Worm (Caenorhabditis elegans) whole organism, young adult: ENCODE results near the gene D1044.6.
A peak's percentile ranks its signal among the peaks of the same experiment; 100 is the strongest.

Source experiments
- C17E4.6 ChIP-seq: fragments of 200-800 bp; sonication (Bioruptor generic); IDR thresholded peaks from 2 replicates; pipeline ENCODE4 v1.3.6; 2022; ENCODE audit warnings: missing genetic modification reagents, missing genetic modification characterization, missing compliant biosample characterization
- F22D6.2 ChIP-seq: sonication (generic microtip); optimal IDR thresholded peaks from 2 replicates; lab custom pipeline; 2016; ENCODE audit warnings: mild to moderate bottlenecking, missing genetic modification characterization, missing compliant biosample characterization
- F23B12.7 ChIP-seq: sonication (generic microtip); optimal IDR thresholded peaks from 2 replicates; lab custom pipeline; 2017; ENCODE audit warnings: missing genetic modification characterization, mild to moderate bottlenecking, missing compliant biosample characterization, antibody characterized with exemption, moderate library complexity; ENCODE audit not compliant: insufficient read depth
- F33H1.4 ChIP-seq: fragments of 200-800 bp; sonication (Bioruptor generic); IDR thresholded peaks from 2 replicates; pipeline ENCODE4 v1.3.6; 2022; ENCODE audit warnings: missing genetic modification reagents, missing genetic modification characterization, missing compliant biosample characterization
- F37B4.10 ChIP-seq: fragments of 200-800 bp; sonication (Bioruptor generic); IDR thresholded peaks from 2 replicates; pipeline ENCODE4 v1.3.6; 2022; ENCODE audit warnings: missing genetic modification characterization, missing compliant biosample characterization
- F39B2.1 ChIP-seq: fragments of 200-800 bp; sonication (Bioruptor generic); IDR thresholded peaks from 2 replicates; pipeline ENCODE4 v1.3.6; 2022; ENCODE audit warnings: missing genetic modification reagents, missing genetic modification characterization, missing compliant biosample characterization
- F55B11.4 ChIP-seq: sonication (generic microtip); optimal IDR thresholded peaks from 2 replicates; lab custom pipeline; 2016; ENCODE audit warnings: missing compliant biosample characterization, missing genetic modification characterization, borderline replicate concordance; ENCODE audit not compliant: insufficient read depth
- F57A8.1 ChIP-seq: fragments of 200-800 bp; sonication (Bioruptor generic); optimal IDR thresholded peaks from 2 replicates; lab custom pipeline; 2018; ENCODE audit warnings: mild to moderate bottlenecking, missing genetic modification characterization, moderate library complexity, missing compliant biosample characterization
- K11D2.4 ChIP-seq: fragments of 200-800 bp; sonication (Bioruptor generic); IDR thresholded peaks from 2 replicates; pipeline ENCODE4 v1.3.6; 2022; ENCODE audit warnings: missing genetic modification reagents, missing genetic modification characterization, missing compliant biosample characterization
- Y53F4B.3 ChIP-seq: fragments of 200-800 bp; sonication (Bioruptor generic); IDR thresholded peaks from 2 replicates; pipeline ENCODE4 v1.3.6; 2022; ENCODE audit warnings: missing genetic modification reagents, missing genetic modification characterization, missing compliant biosample characterization
- Y53G8AR.9 ChIP-seq: fragments of 200-800 bp; sonication (Bioruptor generic); conservative IDR thresholded peaks from 2 replicates; pipeline ENCODE4 v1.3.6; 2022; ENCODE audit warnings: missing genetic modification reagents, missing genetic modification characterization, missing compliant biosample characterization
- Y56A3A.18 ChIP-seq: fragments of 200-800 bp; sonication (Bioruptor generic); IDR thresholded peaks from 2 replicates; pipeline ENCODE4 v1.3.6; 2022; ENCODE audit warnings: missing genetic modification reagents, missing genetic modification characterization, missing compliant biosample characterization
- ZK185.1 ChIP-seq: sonication (generic microtip); optimal IDR thresholded peaks from 2 replicates; lab custom pipeline; 2016; ENCODE audit warnings: mild to moderate bottlenecking, missing genetic modification characterization, missing compliant biosample characterization; ENCODE audit not compliant: poor library complexity, severe bottlenecking
- ama-1 ChIP-seq, 3 experiments: fragments of 150-350 bp in 1 of 3; sonication (generic microtip) in 2 of 3; optimal IDR thresholded peaks; 2 replicates each; lab custom pipeline; 2014 to 2018; ENCODE audit warnings: missing biosample characterization in 2 of 3, missing genetic modification characterization in 2 of 3, missing genetic modification reagents in 2 of 3
- aptf-3 ChIP-seq: fragments of 200-800 bp; sonication (Bioruptor generic); IDR thresholded peaks from 2 replicates; pipeline ENCODE4 v1.3.6; 2022; ENCODE audit warnings: missing genetic modification characterization, missing compliant biosample characterization
- athp-1 ChIP-seq: sonication (generic microtip); optimal IDR thresholded peaks from 2 replicates; lab custom pipeline; 2017; ENCODE audit warnings: mild to moderate bottlenecking, missing genetic modification characterization, missing compliant biosample characterization
- attf-3 ChIP-seq: fragments of 200-800 bp; sonication (Bioruptor generic); conservative IDR thresholded peaks from 2 replicates; pipeline ENCODE4 v1.3.6; 2022; ENCODE audit warnings: missing genetic modification reagents, missing genetic modification characterization, missing compliant biosample characterization
- bed-1 ChIP-seq: fragments of 200-800 bp; sonication (Bioruptor generic); IDR thresholded peaks from 2 replicates; pipeline ENCODE4 v1.3.6; 2022; ENCODE audit warnings: missing genetic modification reagents, missing genetic modification characterization, missing compliant biosample characterization
- ceh-100 ChIP-seq: fragments of 200-800 bp; sonication (Bioruptor generic); IDR thresholded peaks from 2 replicates; pipeline ENCODE4 v1.3.6; 2022; ENCODE audit warnings: missing genetic modification reagents, missing genetic modification characterization, missing compliant biosample characterization
- ceh-79 ChIP-seq: sonication (generic microtip); optimal IDR thresholded peaks from 2 replicates; lab custom pipeline; 2017; ENCODE audit warnings: mild to moderate bottlenecking, missing genetic modification characterization, missing compliant biosample characterization
- die-1 ChIP-seq: sonication (generic microtip); optimal IDR thresholded peaks from 2 replicates; lab custom pipeline; 2016; ENCODE audit warnings: missing genotype, mild to moderate bottlenecking, missing genetic modification characterization, missing compliant biosample characterization
- efl-1 ChIP-seq: fragments of 150-350 bp; optimal IDR thresholded peaks from 2 replicates; lab custom pipeline; 2014; ENCODE audit warnings: missing biosample characterization, missing genetic modification reagents, missing genetic modification characterization
- ekl-4 ChIP-seq: fragments of 200-800 bp; sonication (Bioruptor generic); IDR thresholded peaks from 2 replicates; pipeline ENCODE4 v1.3.6; 2022; ENCODE audit warnings: missing genetic modification reagents, missing genetic modification characterization, missing compliant biosample characterization
- hlh-26 ChIP-seq: fragments of 200-800 bp; sonication (Bioruptor generic); conservative IDR thresholded peaks from 2 replicates; pipeline ENCODE4 v1.3.6; 2022; ENCODE audit warnings: missing genetic modification reagents, missing genetic modification characterization, missing compliant biosample characterization
- hmg-1.2 ChIP-seq: fragments of 200-800 bp; sonication (Bioruptor generic); IDR thresholded peaks from 2 replicates; pipeline ENCODE4 v1.3.6; 2022; ENCODE audit warnings: missing genetic modification reagents, missing genetic modification characterization, missing compliant biosample characterization
- lag-1 ChIP-seq: fragments of 200-800 bp; sonication (Bioruptor generic); IDR thresholded peaks from 2 replicates; pipeline ENCODE4 v1.3.6; 2022; ENCODE audit warnings: missing genetic modification reagents, missing genetic modification characterization, missing compliant biosample characterization
- let-607 ChIP-seq, 2 experiments: fragments of 200-800 bp in 1 of 2; sonication (Bioruptor generic) in 1 of 2; sonication (generic microtip) in 1 of 2; optimal IDR thresholded peaks; 2 replicates each; lab custom pipeline; 2016 to 2018; ENCODE audit warnings: mild to moderate bottlenecking in 2 of 2, missing compliant biosample characterization in 2 of 2, missing genetic modification characterization in 2 of 2, moderate library complexity in 2 of 2, missing genotype in 1 of 2
- lin-26 ChIP-seq: fragments of 200-800 bp; sonication (Bioruptor generic); IDR thresholded peaks from 2 replicates; pipeline ENCODE4 v1.3.6; 2022; ENCODE audit warnings: missing genetic modification reagents, missing genetic modification characterization, missing compliant biosample characterization
- lir-1 ChIP-seq: fragments of 200-800 bp; sonication (Bioruptor generic); conservative IDR thresholded peaks from 2 replicates; pipeline ENCODE4 v1.3.6; 2022; ENCODE audit warnings: missing genetic modification reagents, missing genetic modification characterization, missing compliant biosample characterization
- lsy-27 ChIP-seq: sonication (generic microtip); optimal IDR thresholded peaks from 2 replicates; lab custom pipeline; 2017; ENCODE audit warnings: missing genetic modification characterization, mild to moderate bottlenecking, missing compliant biosample characterization, antibody characterized with exemption, missing genotype, borderline replicate concordance; ENCODE audit not compliant: insufficient read depth
- madf-10 ChIP-seq: sonication (generic microtip); optimal IDR thresholded peaks from 2 replicates; lab custom pipeline; 2016; ENCODE audit warnings: mild to moderate bottlenecking, missing genetic modification characterization, missing compliant biosample characterization
- mel-28 ChIP-seq: sonication (generic microtip); optimal IDR thresholded peaks from 2 replicates; lab custom pipeline; 2016; ENCODE audit warnings: borderline replicate concordance, mild to moderate bottlenecking, missing genetic modification characterization, missing compliant biosample characterization
- mes-4 ChIP-seq: sonication (generic microtip); optimal IDR thresholded peaks from 2 replicates; lab custom pipeline; 2016; ENCODE audit warnings: missing genotype, missing genetic modification characterization, missing compliant biosample characterization
- nhr-120 ChIP-seq: fragments of 200-800 bp; sonication (Bioruptor generic); IDR thresholded peaks from 2 replicates; pipeline ENCODE4 v1.3.6; 2022; ENCODE audit warnings: missing genetic modification characterization, missing compliant biosample characterization
- pbrm-1 ChIP-seq: fragments of 200-800 bp; sonication (Bioruptor generic); IDR thresholded peaks from 2 replicates; pipeline ENCODE4 v1.3.6; 2022; ENCODE audit warnings: missing genetic modification reagents, missing genetic modification characterization, missing compliant biosample characterization
- rec-8 ChIP-seq, 2 experiments: sonication (generic microtip); optimal IDR thresholded peaks; 2 replicates each; lab custom pipeline; 2016; ENCODE audit warnings: mild to moderate bottlenecking in 2 of 2, missing genetic modification characterization in 2 of 2, missing genetic modification reagents in 2 of 2, missing genotype in 2 of 2, missing biosample characterization in 1 of 2, missing compliant biosample characterization in 1 of 2, moderate library complexity in 1 of 2
- rpc-1 ChIP-seq, 2 experiments: fragments of 150-350 bp in 1 of 2; sonication (generic microtip) in 1 of 2; optimal IDR thresholded peaks; 2 replicates each; lab custom pipeline; 2014 to 2018; ENCODE audit warnings: missing biosample characterization in 1 of 2, missing genetic modification characterization in 1 of 2, missing genetic modification reagents in 1 of 2, missing genotype in 1 of 2
- snpc-1.1 ChIP-seq: sonication (generic microtip); optimal IDR thresholded peaks from 2 replicates; lab custom pipeline; 2017; ENCODE audit warnings: missing genetic modification characterization, mild to moderate bottlenecking, missing compliant biosample characterization, antibody characterized with exemption, moderate library complexity, missing genotype, missing genetic modification reagents; ENCODE audit not compliant: insufficient read depth
- snpc-4 ChIP-seq, 5 experiments: fragments of 150-350 bp in 1 of 5; sonication (generic microtip) in 4 of 5; optimal IDR thresholded peaks; 2 replicates each; lab custom pipeline; 2014 to 2018; ENCODE audit warnings: missing genetic modification characterization in 5 of 5, missing biosample characterization in 3 of 5, antibody characterized with exemption in 2 of 5, mild to moderate bottlenecking in 2 of 5, missing compliant biosample characterization in 2 of 5, missing genotype in 2 of 5, moderate library complexity in 2 of 5, missing genetic modification reagents in 1 of 5
- somi-1 ChIP-seq: fragments of 200-800 bp; sonication (Bioruptor generic); optimal IDR thresholded peaks from 2 replicates; lab custom pipeline; 2018; ENCODE audit warnings: mild to moderate bottlenecking, missing genetic modification characterization, missing compliant biosample characterization
- sptf-2 ChIP-seq: fragments of 200-800 bp; sonication (Bioruptor generic); optimal IDR thresholded peaks from 2 replicates; lab custom pipeline; 2018; ENCODE audit warnings: mild to moderate bottlenecking, missing genetic modification characterization, missing compliant biosample characterization
- unc-130 ChIP-seq: sonication (generic microtip); optimal IDR thresholded peaks from 2 replicates; lab custom pipeline; 2016; ENCODE audit warnings: missing genetic modification reagents, missing genetic modification characterization, missing compliant biosample characterization
- xnd-1 ChIP-seq: sonication (generic microtip); optimal IDR thresholded peaks from 2 replicates; lab custom pipeline; 2016; ENCODE audit warnings: missing genotype, missing genetic modification reagents, missing genetic modification characterization, missing compliant biosample characterization
- ztf-18 ChIP-seq: sonication (generic microtip); optimal IDR thresholded peaks from 2 replicates; lab custom pipeline; 2016; ENCODE audit warnings: missing genotype, mild to moderate bottlenecking, missing genetic modification characterization, missing compliant biosample characterization
- ztf-25 ChIP-seq: fragments of 200-800 bp; sonication (Bioruptor generic); IDR thresholded peaks from 2 replicates; pipeline ENCODE4 v1.3.6; 2022; ENCODE audit warnings: missing genetic modification reagents, missing genetic modification characterization, missing compliant biosample characterization
- ztf-26 ChIP-seq: sonication (generic microtip); optimal IDR thresholded peaks from 2 replicates; lab custom pipeline; 2017; ENCODE audit warnings: missing genetic modification characterization, missing compliant biosample characterization
- ztf-28 ChIP-seq: fragments of 200-800 bp; sonication (Bioruptor generic); IDR thresholded peaks from 2 replicates; pipeline ENCODE4 v1.3.6; 2022; ENCODE audit warnings: missing genetic modification reagents, missing genetic modification characterization, missing compliant biosample characterization

The D1044.6 gene

ce11 chrIII:5553098-5553497, 10.1 kb upstream of the D1044.6 start (continued):
- TF ChIP-seq unc-130 (no peak), Y53G8AR.9 (GFP tag; lab: Robert Waterston, UW) (peak; percentile 55; the same call in 1 of the 2 replicates), Y53F4B.3 (no peak), sptf-2 (GFP tag; lab: Kevin White, UChicago) (no peak), rpc-1 (optimal IDR thresholded peaks at IDR 0.05; lab: Kevin White, UChicago) (no peak), rpc-1 (tag; optimal IDR thresholded peaks at IDR 0.05; lab: Kevin White, UChicago) (no peak), Y56A3A.18 (GFP tag; lab: Robert Waterston, UW) (no peak), ztf-28 (no peak), mel-28 (no peak), ZK185.1 (tag; lab: Kevin White, UChicago) (no peak), somi-1 (no peak), F55B11.4 (tag; lab: Kevin White, UChicago) (no peak), bed-1 (no peak), C17E4.6 (GFP tag; lab: Robert Waterston, UW) (no peak), die-1 (tag; lab: Kevin White, UChicago) (no peak), pbrm-1 (GFP tag; lab: Robert Waterston, UW) (no peak), aptf-3 (GFP tag; lab: Robert Waterston, UW) (no peak), snpc-4 (GFP tag; optimal IDR thresholded peaks at IDR 0.05; lab: Kevin White, UChicago) (no peak), snpc-4 (tag; optimal IDR thresholded peaks at IDR 0.05; lab: Kevin White, UChicago) (no peak), mes-4 (tag; lab: Kevin White, UChicago) (no peak), K11D2.4 (GFP tag; lab: Robert Waterston, UW) (no peak), rec-8 (tag; optimal IDR thresholded peaks at IDR 0.05; lab: Kevin White, UChicago) (no peak), efl-1 (GFP tag; lab: Kevin White, UChicago) (no peak), lag-1 (no peak), lir-1 (GFP tag; lab: Robert Waterston, UW) (0 out of 2 replicates have a peak, but pooled peaks have one; percentile 10), F33H1.4 (GFP tag; lab: Robert Waterston, UW) (no peak), ekl-4 (no peak), F57A8.1 (GFP tag; lab: Kevin White, UChicago) (no peak), hlh-26 (GFP tag; lab: Robert Waterston, UW) (no peak), ama-1 (optimal IDR thresholded peaks at IDR 0.05; lab: Kevin White, UChicago) (no peak), ama-1 (GFP tag; optimal IDR thresholded peaks at IDR 0.05; lab: Kevin White, UChicago) (no peak), attf-3 (no peak), madf-10 (tag; lab: Kevin White, UChicago) (peak; percentile 17), ceh-100 (GFP tag; lab: Robert Waterston, UW) (no peak), F23B12.7 (tag; lab: Kevin White, UChicago) (peak; percentile 20)

ce11 chrIII:5552072-5552667, 9.2 kb upstream of the D1044.6 start, which contains the start of gene F09F7.6:
TSS of gene F09F7.6 (minus strand) at chrIII:5552135.
- TF ChIP-seq ceh-79 (tag; lab: Kevin White, UChicago) (no peak), F33H1.4 (GFP tag; lab: Robert Waterston, UW) (no peak), snpc-1.1 (tag; lab: Kevin White, UChicago) (no peak), xnd-1 (tag; lab: Kevin White, UChicago) (no peak), let-607 (tag; optimal IDR thresholded peaks at IDR 0.05; lab: Kevin White, UChicago) (peak in 1 of 2 experiments; percentile 21), F22D6.2 (no peak), lin-26 (GFP tag; lab: Robert Waterston, UW) (no peak), athp-1 (no peak), ztf-25 (GFP tag; lab: Robert Waterston, UW) (no peak), nhr-120 (GFP tag; lab: Robert Waterston, UW) (no peak), F39B2.1 (GFP tag; lab: Robert Waterston, UW) (no peak), ztf-26 (tag; lab: Kevin White, UChicago) (no peak), ztf-18 (tag; lab: Kevin White, UChicago) (no peak), hmg-1.2 (GFP tag; lab: Robert Waterston, UW) (peak; percentile 52), lsy-27 (tag; lab: Kevin White, UChicago) (no peak), F37B4.10 (no peak)
